Fruit fly (Drosophila melanogaster): Measurements from ENCODE around the gene Vps60.

Gene Vps60

dm6 chr3L:17665084-17665576 is 43.7 kb upstream of the Vps60 start (continued):
- TF ChIP-seq Hey (tag; optimal IDR thresholded peaks at IDR 0.05) (peak; percentile 55), Nf-YA (GFP tag; IDR thresholded peaks at IDR 0.05) (no peak), gce (GFP tag; IDR thresholded peaks at IDR 0.05) (no peak), Deaf1 (tag; optimal IDR thresholded peaks at IDR 0.05) (peak; percentile 97), Nf-YC (tag; optimal IDR thresholded peaks at IDR 0.05) (peak; percentile 6), CG13287 (GFP tag; IDR thresholded peaks at IDR 0.05; ENCODE audit: partially characterized antibody) (peak; percentile 22; the same call in 1 of the 2 replicates), CG15011 (GFP tag; optimal IDR thresholded peaks at IDR 0.05) (peak; percentile 6), dmrt99B (tag; optimal IDR thresholded peaks at IDR 0.05) (no peak), CG4328 (GFP tag; optimal IDR thresholded peaks at IDR 0.05) (no peak), maf-S (GFP tag; optimal IDR thresholded peaks at IDR 0.05) (no peak), CG10543 (GFP tag; optimal IDR thresholded peaks at IDR 0.05) (peak; percentile 82), CG12769 (tag; optimal IDR thresholded peaks at IDR 0.05) (peak; percentile 87), CG11695 (GFP tag; IDR thresholded peaks at IDR 0.05) (0 out of 3 replicates have a peak, but pooled peaks have one; percentile 21), sd (tag; optimal IDR thresholded peaks at IDR 0.05) (peak; percentile 74), pzg (GFP tag; optimal IDR thresholded peaks at IDR 0.05) (peak; percentile 19), Sin3A (optimal IDR thresholded peaks at IDR 0.05) (no peak), Med (GFP tag) (peak; percentile 85), Meics (GFP tag; optimal IDR thresholded peaks at IDR 0.05) (peak; percentile 8), ro (GFP tag; IDR thresholded peaks at IDR 0.05) (no peak), seq (GFP tag; IDR thresholded peaks at IDR 0.05) (no peak), ssp (GFP tag; IDR thresholded peaks at IDR 0.05) (no peak), CG8290 (GFP tag; optimal IDR thresholded peaks at IDR 0.05) (no peak), CG8290 (tag; optimal IDR thresholded peaks at IDR 0.05) (peak in 1 of 2 experiments; percentile 57), GATAe (GFP tag; conservative IDR thresholded peaks at IDR 0.05) (peak; percentile 76), CG34376 (GFP tag; optimal IDR thresholded peaks at IDR 0.05) (peak; percentile 82), abd-A (tag; optimal IDR thresholded peaks at IDR 0.05) (peak; percentile 57), CG32532 (GFP tag; IDR thresholded peaks at IDR 0.05) (peak; percentile 42), grau (tag; optimal IDR thresholded peaks at IDR 0.05) (no peak), Bgb (GFP tag; IDR thresholded peaks at IDR 0.05; ENCODE audit: partially characterized antibody) (peak; percentile 31; the same call in 1 of the 2 replicates), tup (GFP tag; optimal IDR thresholded peaks at IDR 0.05) (no peak)

dm6 chr3L:17663647-17664046 is 42.2 kb upstream of the Vps60 start:
- TF ChIP-seq CrebB (tag; optimal IDR thresholded peaks at IDR 0.05), result no peak
- TF ChIP-seq CG17802 (tag; optimal IDR thresholded peaks at IDR 0.05), result no peak
- no peak for TF ChIP-seq unpg (GFP tag; optimal IDR thresholded peaks at IDR 0.05)
- no peak for TF ChIP-seq CG10431 (GFP tag; optimal IDR thresholded peaks at IDR 0.05)
- no peak for TF ChIP-seq CG8765 (GFP tag; IDR thresholded peaks at IDR 0.05)
- no peak for TF ChIP-seq sna (GFP tag; IDR thresholded peaks at IDR 0.05; ENCODE audit: partially characterized antibody)
- TF ChIP-seq CG18262 (tag; optimal IDR thresholded peaks at IDR 0.05), result no peak
- TF ChIP-seq Rfx (GFP tag; IDR thresholded peaks at IDR 0.05), result no peak
- TF ChIP-seq abd-A (tag; optimal IDR thresholded peaks at IDR 0.05), result no peak
- no peak for TF ChIP-seq CG10274 (GFP tag; optimal IDR thresholded peaks at IDR 0.05)
- TF ChIP-seq NC2β (GFP tag; optimal IDR thresholded peaks at IDR 0.05), result no peak
- TF ChIP-seq HHEX (GFP tag; optimal IDR thresholded peaks at IDR 0.05), result no peak
- no peak for TF ChIP-seq tap (tag; optimal IDR thresholded peaks at IDR 0.05)
- TF ChIP-seq fd102C (GFP tag; optimal IDR thresholded peaks at IDR 0.05), result no peak
- no peak for TF ChIP-seq Hand (GFP tag; optimal IDR thresholded peaks at IDR 0.05)
- no peak for TF ChIP-seq Stat92E (GFP tag; optimal IDR thresholded peaks at IDR 0.05)
- TF ChIP-seq kay (GFP tag; optimal IDR thresholded peaks at IDR 0.05), result no peak

Measured in whole organism, embryonic.